Worm (Caenorhabditis elegans) whole organism, young adult: ENCODE data around the gene txt-10.

Experiments used
- ama-1 ChIP-seq, 3 experiments: fragments of 150-350 bp in 1 of 3; sonication (generic microtip) in 2 of 3; optimal IDR thresholded peaks; 2 replicates each; lab custom pipeline; 2014 to 2018; ENCODE audit warnings: missing biosample characterization in 2 of 3, missing genetic modification characterization in 2 of 3, missing genetic modification reagents in 2 of 3
- cebp-2 ChIP-seq: fragments of 200-800 bp; sonication (Bioruptor generic); IDR thresholded peaks from 2 replicates; pipeline ENCODE4 v1.3.6; 2022; ENCODE audit warnings: missing genetic modification characterization, missing compliant biosample characterization
- ets-4 ChIP-seq: fragments of 200-800 bp; sonication (Bioruptor generic); optimal IDR thresholded peaks from 2 replicates; lab custom pipeline; 2018; ENCODE audit warnings: mild to moderate bottlenecking, missing genetic modification characterization, missing compliant biosample characterization
- gei-17 ChIP-seq: fragments of 200-800 bp; sonication (Bioruptor generic); optimal IDR thresholded peaks from 2 replicates; lab custom pipeline; 2018; ENCODE audit warnings: mild to moderate bottlenecking, missing genetic modification characterization, missing compliant biosample characterization
- hlh-12 ChIP-seq: sonication (generic microtip); optimal IDR thresholded peaks from 2 replicates; lab custom pipeline; 2016; ENCODE audit warnings: missing genetic modification characterization, missing compliant biosample characterization
- hmg-1.2 ChIP-seq: fragments of 200-800 bp; sonication (Bioruptor generic); IDR thresholded peaks from 2 replicates; pipeline ENCODE4 v1.3.6; 2022; ENCODE audit warnings: missing genetic modification reagents, missing genetic modification characterization, missing compliant biosample characterization
- lin-35 ChIP-seq, 3 experiments: fragments of 150-350 bp in 2 of 3; sonication (generic microtip) in 1 of 3; optimal IDR thresholded peaks; 2 replicates each; lab custom pipeline; 2014 to 2018; ENCODE audit warnings: missing biosample characterization in 3 of 3, missing genetic modification characterization in 3 of 3, missing genetic modification reagents in 3 of 3
- nhr-179 ChIP-seq: sonication (generic microtip); optimal IDR thresholded peaks from 2 replicates; lab custom pipeline; 2016; ENCODE audit warnings: mild to moderate bottlenecking, missing genetic modification characterization, missing compliant biosample characterization
- nhr-80 ChIP-seq: sonication (generic microtip); optimal IDR thresholded peaks from 2 replicates; lab custom pipeline; 2016; ENCODE audit warnings: missing genetic modification characterization, missing compliant biosample characterization
- snpc-4 ChIP-seq, 5 experiments: fragments of 150-350 bp in 1 of 5; sonication (generic microtip) in 4 of 5; optimal IDR thresholded peaks; 2 replicates each; lab custom pipeline; 2014 to 2018; ENCODE audit warnings: missing genetic modification characterization in 5 of 5, missing biosample characterization in 3 of 5, antibody characterized with exemption in 2 of 5, mild to moderate bottlenecking in 2 of 5, missing compliant biosample characterization in 2 of 5, missing genotype in 2 of 5, moderate library complexity in 2 of 5, missing genetic modification reagents in 1 of 5
- tlf-1 ChIP-seq: fragments of 200-800 bp; sonication (Bioruptor generic); optimal IDR thresholded peaks from 2 replicates; lab custom pipeline; 2018; ENCODE audit warnings: mild to moderate bottlenecking, missing genetic modification characterization, missing compliant biosample characterization
- unc-62 ChIP-seq: fragments of 150-350 bp; optimal IDR thresholded peaks from 2 replicates; lab custom pipeline; 2014; ENCODE audit warnings: missing biosample characterization, missing genetic modification reagents, missing genetic modification characterization
- ztf-25 ChIP-seq: fragments of 200-800 bp; sonication (Bioruptor generic); IDR thresholded peaks from 2 replicates; pipeline ENCODE4 v1.3.6; 2022; ENCODE audit warnings: missing genetic modification reagents, missing genetic modification characterization, missing compliant biosample characterization

DNA sequence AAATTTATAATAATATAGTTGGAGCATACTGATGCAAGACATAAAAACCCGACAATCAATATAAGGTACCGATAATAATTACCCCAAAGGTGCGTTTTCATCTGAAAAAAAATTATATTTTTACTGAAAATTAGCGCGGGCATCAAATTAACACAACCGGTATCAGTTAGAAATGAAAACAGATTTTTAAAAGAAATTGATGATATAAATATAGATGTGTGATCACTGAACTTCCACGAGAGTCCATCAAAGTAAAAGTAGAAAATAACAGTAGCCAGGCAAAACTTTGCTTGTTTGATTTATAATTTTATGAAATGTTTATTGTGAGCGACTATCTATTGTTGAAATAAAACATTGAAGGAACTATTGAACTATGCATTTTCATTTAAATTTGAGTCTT is 31.3 kb downstream of the txt-10 start, which contains the start of gene C35A5.3:
- TF ChIP-seq gei-17 (GFP tag; lab: Kevin White, UChicago) (no peak), lin-35 (GFP tag; optimal IDR thresholded peaks at IDR 0.05; lab: Kevin White, UChicago) (no peak), cebp-2 (no peak), hmg-1.2 (no peak), nhr-179 (tag; lab: Kevin White, UChicago) (no peak), unc-62 (GFP tag; lab: Kevin White, UChicago) (no peak), ama-1 (optimal IDR thresholded peaks at IDR 0.05; lab: Kevin White, UChicago) (no peak), ama-1 (GFP tag; optimal IDR thresholded peaks at IDR 0.05; lab: Kevin White, UChicago) (no peak), tlf-1 (GFP tag; lab: Kevin White, UChicago) (no peak), ets-4 (no peak), snpc-4 (GFP tag; optimal IDR thresholded peaks at IDR 0.05; lab: Kevin White, UChicago) (no peak), snpc-4 (tag; optimal IDR thresholded peaks at IDR 0.05; lab: Kevin White, UChicago) (no peak), ztf-25 (GFP tag; lab: Robert Waterston, UW) (no peak), nhr-80 (tag; lab: Kevin White, UChicago) (no peak), hlh-12 (no peak)
